Fruit fly (Drosophila melanogaster) whole organism, adult: ENCODE measurements around the gene CG31036.

ENCODE experiments used
- Clk ChIP-seq: fragments of 200-800 bp; sonication (Bioruptor generic); optimal IDR thresholded peaks from 2 replicates; lab custom pipeline; 2017; ENCODE audit warnings: missing biosample characterization, missing genetic modification characterization
- Hr96 ChIP-seq: fragments of 200-800 bp; sonication (Bioruptor generic); optimal IDR thresholded peaks from 2 replicates; lab custom pipeline; 2016; ENCODE audit warnings: missing biosample characterization, missing genetic modification characterization
- cic ChIP-seq: fragments of 200-800 bp; sonication (Bioruptor generic); optimal IDR thresholded peaks from 2 replicates; lab custom pipeline; 2017; ENCODE audit warnings: missing biosample characterization, mild to moderate bottlenecking, missing genetic modification characterization, moderate library complexity
- kay ChIP-seq: fragments of 200-800 bp; sonication (Bioruptor generic); peaks from one replicate; lab custom pipeline; 2016; ENCODE audit warnings: missing biosample characterization, missing genetic modification characterization, borderline replicate concordance
- ovo ChIP-seq: fragments of 200-800 bp; sonication (Bioruptor generic); optimal IDR thresholded peaks from 2 replicates; lab custom pipeline; 2016; ENCODE audit warnings: missing biosample characterization, missing genetic modification characterization
- tj ChIP-seq: fragments of 200-800 bp; sonication (Bioruptor generic); optimal IDR thresholded peaks from 3 replicates; lab custom pipeline; 2017; ENCODE audit warnings: missing biosample characterization, mild to moderate bottlenecking, missing genetic modification characterization, moderate library complexity
- toe ChIP-seq: fragments of 200-800 bp; sonication (Bioruptor generic); optimal IDR thresholded peaks from 2 replicates; lab custom pipeline; 2016; ENCODE audit warnings: missing biosample characterization, missing genetic modification characterization

- TF ChIP-seq kay (GFP tag; lab: Kevin White, UChicago) = no peak
- no peak for TF ChIP-seq Clk (GFP tag; lab: Kevin White, UChicago)
- TF ChIP-seq tj = no peak
- TF ChIP-seq Hr96 = no peak
- no peak for TF ChIP-seq toe (GFP tag; lab: Kevin White, UChicago)
- TF ChIP-seq ovo (GFP tag; lab: Kevin White, UChicago) = no peak
- TF ChIP-seq cic = no peak
Observed at dm6 chr3R:29858806-29859205, 49.1 kb upstream of the CG31036 start, which contains the start of gene CG7824.
